Worm (Caenorhabditis elegans) whole organism, mixed stage, embryonic: ENCODE data around the gene F09B12.7.

Experiments
- M03D4.4 ChIP-seq: sonication (generic microtip); optimal IDR thresholded peaks from 2 replicates; lab custom pipeline; 2017; ENCODE audit warnings: mild to moderate bottlenecking, missing genetic modification characterization, missing compliant biosample characterization
- bed-3 ChIP-seq: fragments of 200-800 bp; sonication (Bioruptor generic); optimal IDR thresholded peaks from 3 replicates; lab custom pipeline; 2018; ENCODE audit warnings: mild to moderate bottlenecking, missing genetic modification characterization, moderate library complexity, missing compliant biosample characterization
- blmp-1 ChIP-seq: fragments of 150-350 bp; optimal IDR thresholded peaks from 2 replicates; lab custom pipeline; 2014; ENCODE audit warnings: missing biosample characterization, missing genetic modification characterization
- ceh-39 ChIP-seq: fragments of 150-350 bp; optimal IDR thresholded peaks from 2 replicates; lab custom pipeline; 2014; ENCODE audit warnings: missing biosample characterization, missing genetic modification characterization
- ceh-43 ChIP-seq: fragments of 200-800 bp; sonication (Bioruptor generic); optimal IDR thresholded peaks from 2 replicates; lab custom pipeline; 2018; ENCODE audit warnings: mild to moderate bottlenecking, missing genetic modification characterization, moderate library complexity, missing compliant biosample characterization
- ces-1 ChIP-seq: fragments of 150-350 bp; optimal IDR thresholded peaks from 2 replicates; lab custom pipeline; 2014; ENCODE audit warnings: missing biosample characterization, missing genetic modification reagents, missing genetic modification characterization
- cnd-1 ChIP-seq: fragments of 200-800 bp; sonication (Bioruptor generic); optimal IDR thresholded peaks from 2 replicates; lab custom pipeline; 2018; ENCODE audit warnings: mild to moderate bottlenecking, missing genetic modification characterization, missing compliant biosample characterization
- drap-1 ChIP-seq: fragments of 200-800 bp; sonication (Bioruptor generic); optimal IDR thresholded peaks from 3 replicates; lab custom pipeline; 2018; ENCODE audit warnings: mild to moderate bottlenecking, missing genetic modification characterization, missing compliant biosample characterization
- elt-1 ChIP-seq: sonication (generic microtip); optimal IDR thresholded peaks from 2 replicates; lab custom pipeline; 2017; ENCODE audit warnings: missing genetic modification characterization, mild to moderate bottlenecking, missing compliant biosample characterization, antibody characterized with exemption, moderate library complexity, borderline replicate concordance; ENCODE audit not compliant: insufficient read depth
- elt-3 ChIP-seq: fragments of 150-350 bp; optimal IDR thresholded peaks from 2 replicates; lab custom pipeline; 2014; ENCODE audit warnings: missing biosample characterization, missing genetic modification characterization
- flh-1 ChIP-seq: fragments of 200-800 bp; sonication (Bioruptor generic); optimal IDR thresholded peaks from 2 replicates; lab custom pipeline; 2018; ENCODE audit warnings: mild to moderate bottlenecking, missing genetic modification characterization, moderate library complexity, missing compliant biosample characterization
- ham-2 ChIP-seq: fragments of 200-800 bp; sonication (Bioruptor generic); optimal IDR thresholded peaks from 2 replicates; lab custom pipeline; 2018; ENCODE audit warnings: mild to moderate bottlenecking, missing genetic modification characterization, missing compliant biosample characterization
- hlh-1 ChIP-seq: fragments of 150-350 bp; optimal IDR thresholded peaks from 2 replicates; lab custom pipeline; 2014; ENCODE audit warnings: missing biosample characterization, missing genetic modification reagents, missing genetic modification characterization
- lin-13 ChIP-seq: fragments of 150-350 bp; optimal IDR thresholded peaks from 2 replicates; lab custom pipeline; 2014; ENCODE audit warnings: missing biosample characterization, missing genetic modification characterization
- lin-32 ChIP-seq: fragments of 200-800 bp; sonication (Bioruptor generic); optimal IDR thresholded peaks from 2 replicates; lab custom pipeline; 2018; ENCODE audit warnings: mild to moderate bottlenecking, missing genetic modification characterization, missing compliant biosample characterization
- mab-5 ChIP-seq: fragments of 150-350 bp; optimal IDR thresholded peaks from 2 replicates; lab custom pipeline; 2014; ENCODE audit warnings: missing biosample characterization, missing genetic modification characterization
- mep-1 ChIP-seq: fragments of 150-350 bp; optimal IDR thresholded peaks from 2 replicates; lab custom pipeline; 2017; ENCODE audit warnings: missing biosample characterization, missing genetic modification reagents, missing genetic modification characterization, inconsistent platforms
- mls-2 ChIP-seq: sonication (generic microtip); optimal IDR thresholded peaks from 2 replicates; lab custom pipeline; 2016; ENCODE audit warnings: mild to moderate bottlenecking, missing genetic modification characterization, moderate library complexity, missing compliant biosample characterization
- nhr-12 ChIP-seq: fragments of 150-350 bp; optimal IDR thresholded peaks from 2 replicates; lab custom pipeline; 2014; ENCODE audit warnings: missing biosample characterization, missing genetic modification characterization
- nhr-2 ChIP-seq: fragments of 150-350 bp; optimal IDR thresholded peaks from 2 replicates; lab custom pipeline; 2014; ENCODE audit warnings: missing biosample characterization, missing genetic modification characterization
- nhr-237 ChIP-seq: fragments of 150-350 bp; optimal IDR thresholded peaks from 2 replicates; lab custom pipeline; 2014; ENCODE audit warnings: missing biosample characterization, missing genetic modification characterization
- nhr-76 ChIP-seq: sonication (generic microtip); optimal IDR thresholded peaks from 2 replicates; lab custom pipeline; 2017; ENCODE audit warnings: missing biosample characterization, missing genetic modification characterization
- pha-4 ChIP-seq: fragments of 150-350 bp; optimal IDR thresholded peaks from 2 replicates; lab custom pipeline; 2018; ENCODE audit warnings: missing biosample characterization, missing genetic modification reagents, missing genetic modification characterization
- sem-2 ChIP-seq: fragments of 200-800 bp; sonication (Bioruptor generic); optimal IDR thresholded peaks from 2 replicates; lab custom pipeline; 2018; ENCODE audit warnings: mild to moderate bottlenecking, missing genetic modification characterization, missing compliant biosample characterization
- snpc-4 ChIP-seq: fragments of 150-350 bp; optimal IDR thresholded peaks from 2 replicates; lab custom pipeline; 2014; ENCODE audit warnings: missing biosample characterization, missing genetic modification characterization
- sptf-1 ChIP-seq: sonication (generic microtip); optimal IDR thresholded peaks from 2 replicates; lab custom pipeline; 2017; ENCODE audit warnings: mild to moderate bottlenecking, missing genetic modification characterization, moderate library complexity, missing compliant biosample characterization
- tbx-8 ChIP-seq: fragments of 200-800 bp; sonication (Bioruptor generic); optimal IDR thresholded peaks from 2 replicates; lab custom pipeline; 2018; ENCODE audit warnings: mild to moderate bottlenecking, missing genetic modification characterization, moderate library complexity, missing compliant biosample characterization
- unc-120 ChIP-seq: sonication (generic microtip); optimal IDR thresholded peaks from 2 replicates; lab custom pipeline; 2017; ENCODE audit warnings: missing genetic modification characterization, missing compliant biosample characterization; ENCODE audit not compliant: poor library complexity, severe bottlenecking
- unc-39 ChIP-seq: fragments of 150-350 bp; optimal IDR thresholded peaks from 2 replicates; lab custom pipeline; 2014; ENCODE audit warnings: missing biosample characterization, missing genetic modification characterization
- unc-62 ChIP-seq: fragments of 150-350 bp; optimal IDR thresholded peaks from 2 replicates; lab custom pipeline; 2014; ENCODE audit warnings: missing biosample characterization, missing genetic modification reagents, missing genetic modification characterization
- zip-8 ChIP-seq: fragments of 150-350 bp; optimal IDR thresholded peaks from 2 replicates; lab custom pipeline; 2014; ENCODE audit warnings: missing biosample characterization, missing genetic modification characterization
- ztf-11 ChIP-seq: fragments of 150-350 bp; optimal IDR thresholded peaks from 2 replicates; lab custom pipeline; 2014; ENCODE audit warnings: missing biosample characterization, missing genetic modification characterization

F09B12.7 gene

ce11 chrX:15070137-15070536, 24.7 kb downstream of the F09B12.7 start:
- TF ChIP-seq nhr-76 (tag; lab: Kevin White, UChicago) (no peak), pha-4 (tag; lab: Kevin White, UChicago) (no peak), mab-5 (tag; lab: Kevin White, UChicago) (no peak), flh-1 (GFP tag; lab: Kevin White, UChicago) (no peak), unc-39 (tag; lab: Kevin White, UChicago) (no peak), ces-1 (GFP tag; lab: Kevin White, UChicago) (no peak), zip-8 (tag; lab: Kevin White, UChicago) (no peak), nhr-2 (tag; lab: Kevin White, UChicago) (no peak), cnd-1 (tag; lab: Kevin White, UChicago) (no peak), mep-1 (no peak), lin-32 (no peak), nhr-12 (tag; lab: Kevin White, UChicago) (no peak), tbx-8 (no peak), elt-1 (tag; lab: Kevin White, UChicago) (no peak), ztf-11 (tag; lab: Kevin White, UChicago) (no peak), snpc-4 (tag; lab: Kevin White, UChicago) (no peak), unc-62 (GFP tag; lab: Kevin White, UChicago) (no peak), ceh-43 (no peak), mls-2 (tag; lab: Kevin White, UChicago) (no peak), bed-3 (no peak)

ce11 chrX:15069242-15069641, 25.6 kb downstream of the F09B12.7 start, which contains the start of gene mam-6:
Gene mam-6, minus strand, starts transcription at chrX:15069342.
- no peak for TF ChIP-seq nhr-2 (tag; lab: Kevin White, UChicago)
- no peak for TF ChIP-seq hlh-1
- no peak for TF ChIP-seq drap-1
- no peak for TF ChIP-seq cnd-1 (tag; lab: Kevin White, UChicago)
- TF ChIP-seq mep-1, result no peak
- no peak for TF ChIP-seq nhr-12 (tag; lab: Kevin White, UChicago)
- TF ChIP-seq blmp-1 (tag; lab: Kevin White, UChicago), result no peak
- TF ChIP-seq M03D4.4 (tag; lab: Kevin White, UChicago), result no peak
- no peak for TF ChIP-seq pha-4 (tag; lab: Kevin White, UChicago)
- no peak for TF ChIP-seq mab-5 (tag; lab: Kevin White, UChicago)
- no peak for TF ChIP-seq tbx-8
- no peak for TF ChIP-seq ham-2 (GFP tag; lab: Kevin White, UChicago)
- no peak for TF ChIP-seq sem-2 (GFP tag; lab: Kevin White, UChicago)
- no peak for TF ChIP-seq ceh-39 (tag; lab: Kevin White, UChicago)
- TF ChIP-seq nhr-237, result no peak
- no peak for TF ChIP-seq zip-8 (tag; lab: Kevin White, UChicago)

- TF ChIP-seq bed-3 (no peak), elt-3 (tag; lab: Kevin White, UChicago) (no peak)
Measured at ce11 chrX:15060303-15060702, 34.6 kb downstream of the F09B12.7 start, which contains the start of gene fbxa-96. Gene fbxa-96, minus strand, starts transcription at chrX:15060403.

ce11 chrX:15057900-15058299, 37.0 kb downstream of the F09B12.7 start:
- TF ChIP-seq ceh-43, result no peak
- TF ChIP-seq unc-62 (GFP tag; lab: Kevin White, UChicago), result no peak
- TF ChIP-seq bed-3, result no peak
- TF ChIP-seq sptf-1, result no peak
- TF ChIP-seq ceh-39 (tag; lab: Kevin White, UChicago), result no peak
- TF ChIP-seq lin-32, result no peak
- TF ChIP-seq mls-2 (tag; lab: Kevin White, UChicago), result no peak
- no peak for TF ChIP-seq unc-120 (tag; lab: Kevin White, UChicago)
- TF ChIP-seq unc-39 (tag; lab: Kevin White, UChicago), result no peak

- no peak for TF ChIP-seq zip-8 (tag; lab: Kevin White, UChicago)
- no peak for TF ChIP-seq ceh-39 (tag; lab: Kevin White, UChicago)
- TF ChIP-seq mab-5 (tag; lab: Kevin White, UChicago), result no peak
- TF ChIP-seq nhr-12 (tag; lab: Kevin White, UChicago), result no peak
- no peak for TF ChIP-seq lin-13 (tag; lab: Kevin White, UChicago)
- TF ChIP-seq unc-39 (tag; lab: Kevin White, UChicago), result no peak
- TF ChIP-seq M03D4.4 (tag; lab: Kevin White, UChicago), result no peak
- no peak for TF ChIP-seq tbx-8
- TF ChIP-seq lin-32, result no peak
- TF ChIP-seq elt-3 (tag; lab: Kevin White, UChicago), result no peak
- TF ChIP-seq unc-62 (GFP tag; lab: Kevin White, UChicago), result no peak
Measured at ce11 chrX:15056737-15057136, 38.1 kb downstream of the F09B12.7 start, which contains the start of gene H03G16.5. Gene H03G16.5, minus strand, starts transcription at chrX:15056837.
